Fruit fly (Drosophila melanogaster): Measurements from ENCODE around the gene CG12155.

The CG12155 gene

DNA sequence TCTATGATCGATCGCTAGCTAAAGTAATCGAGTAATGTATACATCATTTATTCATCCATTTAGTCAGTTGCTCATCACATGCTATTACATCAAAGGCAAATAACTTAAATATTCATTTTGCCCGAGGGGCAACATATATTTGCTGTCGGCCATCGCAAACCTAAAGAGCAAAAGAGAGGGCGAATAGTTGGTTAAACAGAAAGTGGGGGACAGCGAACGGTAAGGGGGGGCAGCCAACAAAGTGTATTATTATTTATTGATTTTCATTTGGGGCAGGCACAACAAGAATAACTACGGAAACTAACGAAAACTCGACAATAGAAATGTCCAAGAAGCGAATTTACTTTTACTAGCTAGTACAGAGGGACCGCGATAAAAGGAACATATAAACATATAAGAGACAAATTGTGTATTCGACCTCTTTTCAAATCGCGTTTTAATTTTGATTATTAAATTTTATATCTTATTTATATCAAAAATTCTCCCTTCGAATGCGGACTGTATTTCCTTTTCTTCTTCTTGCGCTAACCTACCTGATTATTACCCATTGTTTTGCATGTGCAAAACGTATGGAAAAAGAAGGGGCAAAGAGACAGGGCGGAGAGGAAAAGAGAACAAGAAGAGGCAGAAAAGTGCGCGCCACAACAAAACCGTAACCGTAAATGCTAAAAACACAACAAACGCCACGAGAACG is 37.2 kb upstream of the CG12155 start (continued):
- TF ChIP-seq Hand (GFP tag; optimal IDR thresholded peaks at IDR 0.05): peak; percentile 22
- 0 out of 2 replicates have a peak, but pooled peaks have one; percentile 15 for TF ChIP-seq CG32772 (GFP tag; IDR thresholded peaks at IDR 0.05)
- TF ChIP-seq Mrtf (GFP tag; IDR thresholded peaks at IDR 0.05): 0 out of 3 replicates have a peak, but pooled peaks have one; percentile 25
- TF ChIP-seq esg (GFP tag; conservative IDR thresholded peaks at IDR 0.05): peak; percentile 38; the same call in 1 of the 2 replicates
- TF ChIP-seq repo (GFP tag; optimal IDR thresholded peaks at IDR 0.05): no peak
- TF ChIP-seq Hmr (GFP tag; optimal IDR thresholded peaks at IDR 0.05): no peak
- peak; percentile 5 for TF ChIP-seq cwo (GFP tag; optimal IDR thresholded peaks at IDR 0.05)
- peak; percentile 17; the same call in 1 of the 2 replicates for TF ChIP-seq stc (GFP tag; IDR thresholded peaks at IDR 0.05)
- no peak for TF ChIP-seq dmrt11E (tag; optimal IDR thresholded peaks at IDR 0.05)
- peak; percentile 43 for TF ChIP-seq sisA (GFP tag; IDR thresholded peaks at IDR 0.05)
- TF ChIP-seq CG11723 (GFP tag; optimal IDR thresholded peaks at IDR 0.05): peak; percentile 31
- no peak for TF ChIP-seq CG10959 (GFP tag; IDR thresholded peaks at IDR 0.05)
- TF ChIP-seq scrt (GFP tag; optimal IDR thresholded peaks at IDR 0.05): peak; percentile 5
- TF ChIP-seq grau (tag; optimal IDR thresholded peaks at IDR 0.05): peak; percentile 89
- TF ChIP-seq Ets65A (GFP tag): peak; percentile 89
- TF ChIP-seq CG3847 (GFP tag; IDR thresholded peaks at IDR 0.05): peak; percentile 69
- TF ChIP-seq Dek (tag; optimal IDR thresholded peaks at IDR 0.05): peak; percentile 46
- TF ChIP-seq dan (GFP tag; IDR thresholded peaks at IDR 0.05): no peak
- TF ChIP-seq Bdp1 (GFP tag; optimal IDR thresholded peaks at IDR 0.05): no peak
- TF ChIP-seq Fer2 (tag; optimal IDR thresholded peaks at IDR 0.05): no peak
- TF ChIP-seq MTF-1 (GFP tag; optimal IDR thresholded peaks at IDR 0.05; ENCODE audit: borderline replicate concordance): peak; percentile 13
- TF ChIP-seq CG31224 (GFP tag; IDR thresholded peaks at IDR 0.05): peak; percentile 50; the same call in 1 of the 2 replicates
- TF ChIP-seq Dbx (GFP tag; IDR thresholded peaks at IDR 0.05): peak; percentile 79
- TF ChIP-seq CkIIα-i1 (GFP tag; IDR thresholded peaks at IDR 0.05): no peak
- TF ChIP-seq CG6254 (GFP tag; optimal IDR thresholded peaks at IDR 0.05): peak; percentile 1
- TF ChIP-seq sob (GFP tag; IDR thresholded peaks at IDR 0.05): peak; percentile 39; the same call in 1 of the 2 replicates
- TF ChIP-seq zen2 (GFP tag; IDR thresholded peaks at IDR 0.05; ENCODE audit: partially characterized antibody): no peak
- peak; percentile 11 for TF ChIP-seq CG9817 (tag; optimal IDR thresholded peaks at IDR 0.05)
- peak; percentile 81 for TF ChIP-seq slbo (GFP tag; IDR thresholded peaks at IDR 0.05)
- peak; percentile 17 for TF ChIP-seq CG15011 (GFP tag; optimal IDR thresholded peaks at IDR 0.05)
- TF ChIP-seq onecut (GFP tag; IDR thresholded peaks at IDR 0.05): no peak
- no peak for TF ChIP-seq CG8281 (tag; optimal IDR thresholded peaks at IDR 0.05)
- TF ChIP-seq amos (GFP tag; IDR thresholded peaks at IDR 0.05; ENCODE audit: partially characterized antibody): no peak
- TF ChIP-seq H15 (GFP tag; IDR thresholded peaks at IDR 0.05): no peak
- TF ChIP-seq wdn (GFP tag; IDR thresholded peaks at IDR 0.05): peak; percentile 53
- TF ChIP-seq fd102C (GFP tag; optimal IDR thresholded peaks at IDR 0.05): no peak
- TF ChIP-seq H2.0 (GFP tag; IDR thresholded peaks at IDR 0.05): peak; percentile 66
- TF ChIP-seq otp (GFP tag; IDR thresholded peaks at IDR 0.05): 0 out of 3 replicates have a peak, but pooled peaks have one; percentile 8
- no peak for TF ChIP-seq zfh2 (GFP tag; optimal IDR thresholded peaks at IDR 0.05)
- no peak for TF ChIP-seq trem (tag; optimal IDR thresholded peaks at IDR 0.05)
- 0 out of 3 replicates have a peak, but pooled peaks have one; percentile 5 for TF ChIP-seq C15 (GFP tag; IDR thresholded peaks at IDR 0.05)
- peak; percentile 29 for TF ChIP-seq PHDP (tag; optimal IDR thresholded peaks at IDR 0.05)
- TF ChIP-seq Hsf (GFP tag; optimal IDR thresholded peaks at IDR 0.05): no peak
- TF ChIP-seq CG14014 (GFP tag; IDR thresholded peaks at IDR 0.05): peak; percentile 71
- TF ChIP-seq al (GFP tag; IDR thresholded peaks at IDR 0.05): peak; percentile 68
- TF ChIP-seq B-H1 (GFP tag; IDR thresholded peaks at IDR 0.05): peak; percentile 46
- no peak for TF ChIP-seq btn (GFP tag; optimal IDR thresholded peaks at IDR 0.05)
- TF ChIP-seq CG13296 (GFP tag; optimal IDR thresholded peaks at IDR 0.05): no peak
- TF ChIP-seq Asciz (GFP tag; optimal IDR thresholded peaks at IDR 0.05): no peak
- 0 out of 2 replicates have a peak, but pooled peaks have one; percentile 16 for TF ChIP-seq CG17328 (GFP tag; IDR thresholded peaks at IDR 0.05)

All from whole organism, embryonic.